Fruit fly (Drosophila melanogaster) whole organism, embryonic: ENCODE results near the gene CG5618.

Experiments
- Adf1 ChIP-seq: fragments of 200-800 bp; sonication (Bioruptor generic); IDR thresholded peaks from 2 replicates; pipeline ENCODE4 v1.3.6; 2022; ENCODE audit warnings: missing biosample characterization, missing genetic modification characterization
- Atf3 ChIP-seq: fragments of 200-800 bp; sonication (Bioruptor generic); optimal IDR thresholded peaks from 3 replicates; lab custom pipeline; 2016; ENCODE audit warnings: missing biosample characterization, missing genetic modification characterization
- BEAF-32 ChIP-seq: fragments of 200-800 bp; sonication (Bioruptor generic); optimal IDR thresholded peaks from 3 replicates; lab custom pipeline; 2017; ENCODE audit warnings: missing biosample characterization, missing genetic modification characterization, mild to moderate bottlenecking, moderate library complexity, missing genetic modification reagents
- CG10147 ChIP-seq: fragments of 200-800 bp; sonication (Bioruptor generic); optimal IDR thresholded peaks from 2 replicates; lab custom pipeline; 2019; ENCODE audit warnings: missing biosample characterization, mild to moderate bottlenecking, missing genetic modification characterization, moderate library complexity
- CG10209 ChIP-seq: fragments of 200-800 bp; sonication (Bioruptor generic); optimal IDR thresholded peaks from 3 replicates; lab custom pipeline; 2017; ENCODE audit warnings: missing biosample characterization, mild to moderate bottlenecking, missing genetic modification characterization, missing genetic modification reagents
- CG10543 ChIP-seq: fragments of 200-800 bp; sonication (Bioruptor generic); optimal IDR thresholded peaks from 3 replicates; lab custom pipeline; 2017; ENCODE audit warnings: missing biosample characterization, mild to moderate bottlenecking, missing genetic modification characterization, moderate library complexity
- CG12769 ChIP-seq: fragments of 200-800 bp; sonication (Bioruptor generic); optimal IDR thresholded peaks from 2 replicates; lab custom pipeline; 2019; ENCODE audit warnings: missing biosample characterization, mild to moderate bottlenecking, missing genetic modification characterization, moderate library complexity
- CG13894 ChIP-seq: fragments of 200-800 bp; sonication (Bioruptor generic); optimal IDR thresholded peaks from 3 replicates; lab custom pipeline; 2018; ENCODE audit warnings: missing biosample characterization, mild to moderate bottlenecking, missing genetic modification characterization, moderate library complexity
- CG14667 ChIP-seq: fragments of 200-800 bp; sonication (Bioruptor generic); IDR thresholded peaks from 2 replicates; pipeline ENCODE4 v1.3.6; 2022; ENCODE audit warnings: missing biosample characterization, missing genetic modification characterization
- CG31224 ChIP-seq: fragments of 200-800 bp; sonication (Bioruptor generic); IDR thresholded peaks from 2 replicates; pipeline ENCODE4 v1.3.6; 2022; ENCODE audit warnings: missing biosample characterization, missing genetic modification characterization
- CG34422 ChIP-seq: fragments of 200-800 bp; sonication (Bioruptor generic); IDR thresholded peaks from 3 replicates; pipeline ENCODE4 v1.3.6; 2022; ENCODE audit warnings: missing biosample characterization, missing genetic modification characterization
- CG4617 ChIP-seq: fragments of 200-800 bp; sonication (Bioruptor generic); optimal IDR thresholded peaks from 3 replicates; lab custom pipeline; 2016; ENCODE audit warnings: missing biosample characterization, missing genetic modification characterization, borderline replicate concordance
- CG4854 ChIP-seq: fragments of 200-800 bp; sonication (Bioruptor generic); optimal IDR thresholded peaks from 2 replicates; lab custom pipeline; 2016; ENCODE audit warnings: missing biosample characterization, missing genetic modification characterization, inconsistent platforms
- CG6175 ChIP-seq: fragments of 200-800 bp; sonication (Bioruptor generic); IDR thresholded peaks from 3 replicates; pipeline ENCODE4 v1.3.6; 2022; ENCODE audit warnings: missing biosample characterization, missing genetic modification characterization
- CG6272 ChIP-seq: fragments of 200-800 bp; sonication (Bioruptor generic); IDR thresholded peaks from 2 replicates; pipeline ENCODE4 v1.3.6; 2022; ENCODE audit warnings: missing biosample characterization, missing genetic modification characterization
- CG7928 ChIP-seq: fragments of 200-800 bp; sonication (Bioruptor generic); optimal IDR thresholded peaks from 2 replicates; lab custom pipeline; 2017; ENCODE audit warnings: missing biosample characterization, mild to moderate bottlenecking, missing genetic modification characterization
- CG8290 ChIP-seq, 3 experiments: fragments of 200-800 bp; sonication (Bioruptor generic); optimal IDR thresholded peaks; 2 replicates each; lab custom pipeline; 2016 to 2019; ENCODE audit warnings: missing biosample characterization in 3 of 3, missing genetic modification characterization in 3 of 3, mild to moderate bottlenecking in 2 of 3, moderate library complexity in 1 of 3
- Camta ChIP-seq: fragments of 200-800 bp; sonication (Bioruptor generic); optimal IDR thresholded peaks from 2 replicates; lab custom pipeline; 2016; ENCODE audit warnings: missing biosample characterization, missing genetic modification characterization
- D19B ChIP-seq: fragments of 200-800 bp; sonication (Bioruptor generic); optimal IDR thresholded peaks from 2 replicates; lab custom pipeline; 2017; ENCODE audit warnings: missing biosample characterization, mild to moderate bottlenecking, missing genetic modification characterization
- Dip3 ChIP-seq: fragments of 200-800 bp; sonication (Bioruptor generic); optimal IDR thresholded peaks from 3 replicates; lab custom pipeline; 2016; ENCODE audit warnings: missing biosample characterization, missing genetic modification characterization
- Dll ChIP-seq: fragments of 200-800 bp; sonication (Bioruptor generic); IDR thresholded peaks from 4 replicates; pipeline ENCODE4 v1.3.6; 2022; ENCODE audit warnings: missing biosample characterization, missing genetic modification characterization; ENCODE audit not compliant: partially characterized antibody
- Doc3 ChIP-seq: fragments of 200-800 bp; sonication (Bioruptor generic); IDR thresholded peaks from 3 replicates; pipeline ENCODE4 v1.3.6; 2022; ENCODE audit warnings: missing biosample characterization, missing genetic modification characterization; ENCODE audit not compliant: partially characterized antibody
- Drgx ChIP-seq: fragments of 200-800 bp; sonication (Bioruptor generic); IDR thresholded peaks from 2 replicates; pipeline ENCODE4 v1.3.6; 2022; ENCODE audit warnings: missing biosample characterization, missing genetic modification characterization
- H2.0 ChIP-seq: fragments of 200-800 bp; sonication (Bioruptor generic); IDR thresholded peaks from 2 replicates; pipeline ENCODE4 v1.3.6; 2022; ENCODE audit warnings: missing biosample characterization, missing genetic modification characterization
- HLH4C ChIP-seq: fragments of 200-800 bp; sonication (Bioruptor generic); IDR thresholded peaks from 3 replicates; pipeline ENCODE4 v1.3.6; 2022; ENCODE audit warnings: missing biosample characterization, missing genetic modification characterization; ENCODE audit not compliant: partially characterized antibody
- Hmr ChIP-seq: fragments of 200-800 bp; sonication (Bioruptor generic); optimal IDR thresholded peaks from 3 replicates; lab custom pipeline; 2017; ENCODE audit warnings: mild to moderate bottlenecking, missing biosample characterization, missing genetic modification reagents, missing genetic modification characterization
- MBD-R2 ChIP-seq: fragments of 200-800 bp; sonication (Bioruptor generic); IDR thresholded peaks from 2 replicates; pipeline ENCODE4 v1.3.6; 2022; ENCODE audit warnings: missing biosample characterization, missing genetic modification characterization
- Med ChIP-seq: fragments of 200-800 bp; sonication (Bioruptor generic); peaks from one replicate; lab custom pipeline; 2016; ENCODE audit warnings: missing biosample characterization, missing genetic modification characterization, mild to moderate bottlenecking, inconsistent platforms, moderate library complexity
- NFAT ChIP-seq: fragments of 200-800 bp; sonication (Bioruptor generic); IDR thresholded peaks from 2 replicates; pipeline ENCODE4 v1.3.6; 2022; ENCODE audit warnings: missing biosample characterization, missing genetic modification characterization
- Pdp1 ChIP-seq, 2 experiments: fragments of 200-800 bp; sonication (Bioruptor generic); optimal IDR thresholded peaks; 3 replicates each; lab custom pipeline; 2016; ENCODE audit warnings: missing biosample characterization in 2 of 2, missing genetic modification characterization in 2 of 2, mild to moderate bottlenecking in 1 of 2, moderate library complexity in 1 of 2
- Rfx ChIP-seq: fragments of 200-800 bp; sonication (Bioruptor generic); IDR thresholded peaks from 2 replicates; pipeline ENCODE4 v1.3.6; 2022; ENCODE audit warnings: missing biosample characterization, missing genetic modification characterization
- Trl ChIP-seq, 3 experiments: fragments of >200 bp in 2 of 3; fragments of 200-800 bp in 1 of 3; sonication (Bioruptor generic) in 1 of 3; optimal IDR thresholded peaks; 2 replicates in 1 of 3; 3 replicates in 2 of 3; lab custom pipeline; 2016 to 2017; ENCODE audit warnings: missing biosample characterization in 1 of 3, missing genetic modification characterization in 1 of 3
- chinmo ChIP-seq: fragments of 200-800 bp; sonication (Bioruptor generic); IDR thresholded peaks from 4 replicates; pipeline ENCODE4 v1.3.6; 2022; ENCODE audit warnings: missing biosample characterization, missing genetic modification characterization; ENCODE audit not compliant: partially characterized antibody
- crol ChIP-seq: fragments of 200-800 bp; sonication (Bioruptor generic); IDR thresholded peaks from 2 replicates; pipeline ENCODE4 v1.3.6; 2022; ENCODE audit warnings: missing biosample characterization, missing genetic modification characterization
- fd96Cb ChIP-seq: fragments of 200-800 bp; sonication (Bioruptor generic); optimal IDR thresholded peaks from 2 replicates; lab custom pipeline; 2018; ENCODE audit warnings: missing biosample characterization, mild to moderate bottlenecking, missing genetic modification characterization, moderate library complexity
- fru ChIP-seq: fragments of >200 bp; optimal IDR thresholded peaks from 2 replicates; lab custom pipeline; 2017
- gsb ChIP-seq: fragments of 200-800 bp; sonication (Bioruptor generic); IDR thresholded peaks from 2 replicates; pipeline ENCODE4 v1.3.6; 2022; ENCODE audit warnings: missing biosample characterization, missing genetic modification characterization
- her ChIP-seq: fragments of 200-800 bp; sonication (Bioruptor generic); optimal IDR thresholded peaks from 2 replicates; lab custom pipeline; 2016; ENCODE audit warnings: missing biosample characterization, missing genetic modification characterization
- kay ChIP-seq: fragments of 200-800 bp; sonication (Bioruptor generic); optimal IDR thresholded peaks from 2 replicates; lab custom pipeline; 2016; ENCODE audit warnings: missing biosample characterization, missing genetic modification characterization
- lab ChIP-seq: fragments of 200-800 bp; sonication (Bioruptor generic); optimal IDR thresholded peaks from 3 replicates; lab custom pipeline; 2017; ENCODE audit warnings: missing biosample characterization, missing genetic modification characterization, mild to moderate bottlenecking, moderate library complexity, missing genetic modification reagents
- nom ChIP-seq: fragments of 200-800 bp; sonication (Bioruptor generic); optimal IDR thresholded peaks from 2 replicates; lab custom pipeline; 2017; ENCODE audit warnings: missing biosample characterization, missing genetic modification characterization, mild to moderate bottlenecking, moderate library complexity, missing genetic modification reagents
- rib ChIP-seq: fragments of 200-800 bp; sonication (Bioruptor generic); IDR thresholded peaks from 2 replicates; pipeline ENCODE4 v1.3.6; 2022; ENCODE audit warnings: missing biosample characterization, missing genetic modification characterization
- ro ChIP-seq: fragments of 200-800 bp; sonication (Bioruptor generic); IDR thresholded peaks from 2 replicates; pipeline ENCODE4 v1.3.6; 2022; ENCODE audit warnings: missing biosample characterization, missing genetic modification characterization
- sd ChIP-seq: fragments of 200-800 bp; sonication (Bioruptor generic); optimal IDR thresholded peaks from 3 replicates; lab custom pipeline; 2018; ENCODE audit warnings: missing biosample characterization, mild to moderate bottlenecking, missing genetic modification characterization, moderate library complexity
- sob ChIP-seq: fragments of 200-800 bp; sonication (Bioruptor generic); IDR thresholded peaks from 2 replicates; pipeline ENCODE4 v1.3.6; 2022; ENCODE audit warnings: missing biosample characterization, missing genetic modification characterization
- vvl ChIP-seq: fragments of 200-800 bp; sonication (Bioruptor generic); IDR thresholded peaks from 2 replicates; pipeline ENCODE4 v1.3.6; 2022; ENCODE audit warnings: missing biosample characterization, missing genetic modification characterization
- wor ChIP-seq: fragments of 200-800 bp; sonication (Bioruptor generic); IDR thresholded peaks from 2 replicates; pipeline ENCODE4 v1.3.6; 2022; ENCODE audit warnings: missing biosample characterization, missing genetic modification characterization
- zfh2 ChIP-seq: fragments of 200-800 bp; sonication (Bioruptor generic); optimal IDR thresholded peaks from 2 replicates; lab custom pipeline; 2016; ENCODE audit warnings: missing biosample characterization, missing genetic modification characterization

The CG5618 gene

dm6 chr3L:20316956-20317589, 36.2 kb upstream of the CG5618 start, which contains the start of gene Spn77Ba:
TSS of gene Spn77Ba (plus strand) at chr3L:20317190.
- TF ChIP-seq Hmr (GFP tag; lab: Kevin White, UChicago) (no peak), BEAF-32 (no peak), crol (GFP tag; lab: Robert Waterston, UW) (peak; percentile 65), CG13894 (tag; lab: Kevin White, UChicago) (peak; percentile 9), kay (no peak), CG8290 (GFP tag; optimal IDR thresholded peaks at IDR 0.05; lab: Kevin White, UChicago) (no peak), CG8290 (tag; optimal IDR thresholded peaks at IDR 0.05; lab: Kevin White, UChicago) (peak in 1 of 2 experiments; percentile 29), ro (GFP tag; lab: Robert Waterston, UW) (no peak), Drgx (GFP tag; lab: Robert Waterston, UW) (peak; percentile 53), HLH4C (GFP tag; lab: Robert Waterston, UW) (0 out of 3 replicates have a peak, but pooled peaks have one; percentile 31), Adf1 (GFP tag; lab: Robert Waterston, UW) (peak; percentile 18; the same call in 1 of the 2 replicates), CG34422 (GFP tag; lab: Robert Waterston, UW) (0 out of 3 replicates have a peak, but pooled peaks have one; percentile 28), sob (0 out of 2 replicates have a peak, but pooled peaks have one; percentile 38), gsb (GFP tag; lab: Robert Waterston, UW) (0 out of 2 replicates have a peak, but pooled peaks have one; percentile 18), sd (tag; lab: Kevin White, UChicago) (peak; percentile 46), rib (0 out of 2 replicates have a peak, but pooled peaks have one; percentile 32), NFAT (GFP tag; lab: Robert Waterston, UW) (0 out of 2 replicates have a peak, but pooled peaks have one; percentile 13), CG31224 (GFP tag; lab: Robert Waterston, UW) (no peak), Doc3 (GFP tag; lab: Robert Waterston, UW) (no peak), CG6272 (GFP tag; lab: Robert Waterston, UW) (no peak), fru (lab: Kevin White, UChicago) (no peak), CG4854 (GFP tag; lab: Kevin White, UChicago) (no peak), vvl (peak; percentile 27; the same call in 1 of the 2 replicates), Atf3 (GFP tag; lab: Kevin White, UChicago) (no peak), Dll (GFP tag; lab: Robert Waterston, UW) (no peak), CG10543 (peak; percentile 6), CG12769 (tag; lab: Kevin White, UChicago) (peak; percentile 35), Camta (GFP tag; lab: Kevin White, UChicago) (no peak), Dip3 (GFP tag; lab: Kevin White, UChicago) (no peak), wor (GFP tag; lab: Robert Waterston, UW) (no peak), lab (GFP tag; lab: Kevin White, UChicago) (peak; percentile 22), CG7928 (GFP tag; lab: Kevin White, UChicago) (no peak), nom (peak; percentile 84), D19B (GFP tag; lab: Kevin White, UChicago) (no peak), Trl (optimal IDR thresholded peaks at IDR 0.05; lab: Kevin White, UChicago) (peak in 1 of 2 experiments; percentile 33), Trl (GFP tag; optimal IDR thresholded peaks at IDR 0.05; lab: Kevin White, UChicago) (no peak), MBD-R2 (GFP tag; lab: Robert Waterston, UW) (no peak), Pdp1 (GFP tag; optimal IDR thresholded peaks at IDR 0.05; lab: Kevin White, UChicago) (peak in 1 of 2 experiments; percentile 50), H2.0 (GFP tag; lab: Robert Waterston, UW) (no peak), Med (GFP tag; lab: Kevin White, UChicago) (peak; percentile 48), her (no peak), CG14667 (no peak), CG4617 (GFP tag; lab: Kevin White, UChicago) (no peak), CG10147 (no peak), CG6175 (GFP tag; lab: Robert Waterston, UW) (peak; percentile 33; the same call in 1 of the 3 replicates), Rfx (GFP tag; lab: Robert Waterston, UW) (peak; percentile 36; the same call in 1 of the 2 replicates), fd96Cb (tag; lab: Kevin White, UChicago) (no peak), chinmo (0 out of 4 replicates have a peak, but pooled peaks have one; percentile 50), CG10209 (GFP tag; lab: Kevin White, UChicago) (no peak), zfh2 (GFP tag; lab: Kevin White, UChicago) (no peak)
